Worm (Caenorhabditis elegans) whole organism, young adult: Measurements from ENCODE around the gene ZK686.2.
A peak's percentile ranks its signal among the peaks of the same experiment; 100 is the strongest.
"Not testable (repeated sequence)": the region's sequence is repeated elsewhere in the genome, so short reads cannot be mapped to it uniquely, and the experiment has no call there.

Source experiments
- B0261.1 ChIP-seq: sonication (generic microtip); optimal IDR thresholded peaks from 2 replicates; lab custom pipeline; 2016; ENCODE audit warnings: mild to moderate bottlenecking, missing genetic modification characterization, moderate library complexity, missing compliant biosample characterization
- B0336.3 ChIP-seq: fragments of 200-800 bp; sonication (Bioruptor generic); IDR thresholded peaks from 2 replicates; pipeline ENCODE4 v1.3.6; 2022; ENCODE audit warnings: missing genetic modification characterization, missing compliant biosample characterization
- C17E4.6 ChIP-seq: fragments of 200-800 bp; sonication (Bioruptor generic); IDR thresholded peaks from 2 replicates; pipeline ENCODE4 v1.3.6; 2022; ENCODE audit warnings: missing genetic modification reagents, missing genetic modification characterization, missing compliant biosample characterization
- D2030.7 ChIP-seq: fragments of 200-800 bp; sonication (Bioruptor generic); IDR thresholded peaks from 2 replicates; pipeline ENCODE4 v1.3.6; 2022; ENCODE audit warnings: missing genetic modification reagents, missing genetic modification characterization, missing compliant biosample characterization
- F23B12.7 ChIP-seq: sonication (generic microtip); optimal IDR thresholded peaks from 2 replicates; lab custom pipeline; 2017; ENCODE audit warnings: missing genetic modification characterization, mild to moderate bottlenecking, missing compliant biosample characterization, antibody characterized with exemption, moderate library complexity; ENCODE audit not compliant: insufficient read depth
- F33H1.4 ChIP-seq: fragments of 200-800 bp; sonication (Bioruptor generic); IDR thresholded peaks from 2 replicates; pipeline ENCODE4 v1.3.6; 2022; ENCODE audit warnings: missing genetic modification reagents, missing genetic modification characterization, missing compliant biosample characterization
- Y53G8AR.9 ChIP-seq: fragments of 200-800 bp; sonication (Bioruptor generic); conservative IDR thresholded peaks from 2 replicates; pipeline ENCODE4 v1.3.6; 2022; ENCODE audit warnings: missing genetic modification reagents, missing genetic modification characterization, missing compliant biosample characterization
- Y56A3A.18 ChIP-seq: fragments of 200-800 bp; sonication (Bioruptor generic); IDR thresholded peaks from 2 replicates; pipeline ENCODE4 v1.3.6; 2022; ENCODE audit warnings: missing genetic modification reagents, missing genetic modification characterization, missing compliant biosample characterization
- Y67H2A.10 ChIP-seq: fragments of 200-800 bp; sonication (Bioruptor generic); conservative IDR thresholded peaks from 2 replicates; pipeline ENCODE4 v1.3.6; 2022; ENCODE audit warnings: missing genetic modification reagents, missing genetic modification characterization, missing compliant biosample characterization
- Y95B8A.8 ChIP-seq: fragments of 200-800 bp; sonication (Bioruptor generic); IDR thresholded peaks from 2 replicates; pipeline ENCODE4 v1.3.6; 2022; ENCODE audit warnings: missing genetic modification reagents, missing genetic modification characterization, missing compliant biosample characterization
- attf-3 ChIP-seq: fragments of 200-800 bp; sonication (Bioruptor generic); conservative IDR thresholded peaks from 2 replicates; pipeline ENCODE4 v1.3.6; 2022; ENCODE audit warnings: missing genetic modification reagents, missing genetic modification characterization, missing compliant biosample characterization
- attf-5 ChIP-seq: fragments of 200-800 bp; sonication (Bioruptor generic); optimal IDR thresholded peaks from 2 replicates; lab custom pipeline; 2018; ENCODE audit warnings: mild to moderate bottlenecking, missing genetic modification characterization, missing compliant biosample characterization
- attf-6 ChIP-seq: fragments of 200-800 bp; sonication (Bioruptor generic); IDR thresholded peaks from 2 replicates; pipeline ENCODE4 v1.3.6; 2022; ENCODE audit warnings: missing genetic modification reagents, missing genetic modification characterization, missing compliant biosample characterization
- cebp-1 ChIP-seq, 2 experiments: fragments of 200-800 bp in 1 of 2; sonication (Bioruptor generic) in 1 of 2; sonication (generic microtip) in 1 of 2; IDR thresholded peaks in 1 of 2; optimal IDR thresholded peaks in 1 of 2; 2 replicates each; pipeline versions ENCODE4 v1.3.6 to Lab custom; 2017 to 2022; ENCODE audit warnings: missing compliant biosample characterization in 2 of 2, missing genetic modification characterization in 2 of 2, mild to moderate bottlenecking in 1 of 2, missing genetic modification reagents in 1 of 2, moderate library complexity in 1 of 2
- ceh-91 ChIP-seq: fragments of 200-800 bp; sonication (Bioruptor generic); IDR thresholded peaks from 2 replicates; pipeline ENCODE4 v1.3.6; 2022; ENCODE audit warnings: missing genetic modification reagents, missing genetic modification characterization, missing compliant biosample characterization
- dox-1 ChIP-seq: fragments of 200-800 bp; sonication (Bioruptor generic); IDR thresholded peaks from 2 replicates; pipeline ENCODE4 v1.3.6; 2022; ENCODE audit warnings: missing genetic modification reagents, missing genetic modification characterization, missing compliant biosample characterization
- egl-44 ChIP-seq: fragments of 200-800 bp; sonication (Bioruptor generic); IDR thresholded peaks from 2 replicates; pipeline ENCODE4 v1.3.6; 2022; ENCODE audit warnings: missing genetic modification reagents, missing genetic modification characterization, missing compliant biosample characterization
- ekl-4 ChIP-seq: fragments of 200-800 bp; sonication (Bioruptor generic); IDR thresholded peaks from 2 replicates; pipeline ENCODE4 v1.3.6; 2022; ENCODE audit warnings: missing genetic modification reagents, missing genetic modification characterization, missing compliant biosample characterization
- hmg-1.2 ChIP-seq: fragments of 200-800 bp; sonication (Bioruptor generic); IDR thresholded peaks from 2 replicates; pipeline ENCODE4 v1.3.6; 2022; ENCODE audit warnings: missing genetic modification reagents, missing genetic modification characterization, missing compliant biosample characterization
- hmg-20 ChIP-seq: fragments of 200-800 bp; sonication (Bioruptor generic); IDR thresholded peaks from 2 replicates; pipeline ENCODE4 v1.3.6; 2022; ENCODE audit warnings: missing genetic modification reagents, missing genetic modification characterization, missing compliant biosample characterization
- hsf-1 ChIP-seq: fragments of 200-800 bp; sonication (Bioruptor generic); IDR thresholded peaks from 2 replicates; pipeline ENCODE4 v1.3.6; 2022; ENCODE audit warnings: missing genetic modification reagents, missing genetic modification characterization, missing compliant biosample characterization
- let-607 ChIP-seq, 2 experiments: fragments of 200-800 bp in 1 of 2; sonication (Bioruptor generic) in 1 of 2; sonication (generic microtip) in 1 of 2; optimal IDR thresholded peaks; 2 replicates each; lab custom pipeline; 2016 to 2018; ENCODE audit warnings: mild to moderate bottlenecking in 2 of 2, missing compliant biosample characterization in 2 of 2, missing genetic modification characterization in 2 of 2, moderate library complexity in 2 of 2, missing genotype in 1 of 2
- lin-40 ChIP-seq: sonication (generic microtip); optimal IDR thresholded peaks from 2 replicates; lab custom pipeline; 2016; ENCODE audit warnings: missing genetic modification characterization, mild to moderate bottlenecking, missing compliant biosample characterization, missing genotype, missing genetic modification reagents
- lin-54 ChIP-seq: fragments of 200-800 bp; sonication (Bioruptor generic); optimal IDR thresholded peaks from 2 replicates; lab custom pipeline; 2018; ENCODE audit warnings: mild to moderate bottlenecking, missing genetic modification characterization, missing compliant biosample characterization
- lsl-1 ChIP-seq: fragments of 200-800 bp; sonication (Bioruptor generic); optimal IDR thresholded peaks from 2 replicates; lab custom pipeline; 2018; ENCODE audit warnings: mild to moderate bottlenecking, missing genetic modification characterization, moderate library complexity, missing compliant biosample characterization
- madf-10 ChIP-seq: sonication (generic microtip); optimal IDR thresholded peaks from 2 replicates; lab custom pipeline; 2016; ENCODE audit warnings: mild to moderate bottlenecking, missing genetic modification characterization, missing compliant biosample characterization
- madf-3 ChIP-seq: fragments of 200-800 bp; sonication (Bioruptor generic); IDR thresholded peaks from 2 replicates; pipeline ENCODE4 v1.3.6; 2022; ENCODE audit warnings: missing genetic modification reagents, missing genetic modification characterization, missing compliant biosample characterization
- madf-6 ChIP-seq: fragments of 200-800 bp; sonication (Bioruptor generic); IDR thresholded peaks from 2 replicates; pipeline ENCODE4 v1.3.6; 2022; ENCODE audit warnings: missing genetic modification reagents, missing genetic modification characterization, missing compliant biosample characterization
- mcd-1 ChIP-seq: fragments of 200-800 bp; sonication (Bioruptor generic); IDR thresholded peaks from 2 replicates; pipeline ENCODE4 v1.3.6; 2022; ENCODE audit warnings: missing genetic modification reagents, missing genetic modification characterization, missing compliant biosample characterization
- nfyb-1 ChIP-seq: fragments of 200-800 bp; sonication (Bioruptor generic); IDR thresholded peaks from 2 replicates; pipeline ENCODE4 v1.3.6; 2022; ENCODE audit warnings: missing genetic modification reagents, missing genetic modification characterization, missing compliant biosample characterization
- nhr-179 ChIP-seq: sonication (generic microtip); optimal IDR thresholded peaks from 2 replicates; lab custom pipeline; 2016; ENCODE audit warnings: mild to moderate bottlenecking, missing genetic modification characterization, missing compliant biosample characterization
- nhr-80 ChIP-seq: sonication (generic microtip); optimal IDR thresholded peaks from 2 replicates; lab custom pipeline; 2016; ENCODE audit warnings: missing genetic modification characterization, missing compliant biosample characterization
- pbrm-1 ChIP-seq: fragments of 200-800 bp; sonication (Bioruptor generic); IDR thresholded peaks from 2 replicates; pipeline ENCODE4 v1.3.6; 2022; ENCODE audit warnings: missing genetic modification reagents, missing genetic modification characterization, missing compliant biosample characterization
- rcor-1 ChIP-seq: fragments of 200-800 bp; sonication (Bioruptor generic); IDR thresholded peaks from 2 replicates; pipeline ENCODE4 v1.3.6; 2022; ENCODE audit warnings: missing genetic modification reagents, missing genetic modification characterization, missing compliant biosample characterization
- rec-8 ChIP-seq, 2 experiments: sonication (generic microtip); optimal IDR thresholded peaks; 2 replicates each; lab custom pipeline; 2016; ENCODE audit warnings: mild to moderate bottlenecking in 2 of 2, missing genetic modification characterization in 2 of 2, missing genetic modification reagents in 2 of 2, missing genotype in 2 of 2, missing biosample characterization in 1 of 2, missing compliant biosample characterization in 1 of 2, moderate library complexity in 1 of 2
- rpc-1 ChIP-seq, 2 experiments: fragments of 150-350 bp in 1 of 2; sonication (generic microtip) in 1 of 2; optimal IDR thresholded peaks; 2 replicates each; lab custom pipeline; 2014 to 2018; ENCODE audit warnings: missing biosample characterization in 1 of 2, missing genetic modification characterization in 1 of 2, missing genetic modification reagents in 1 of 2, missing genotype in 1 of 2
- tbp1 ChIP-seq: fragments of 200-800 bp; sonication (Bioruptor generic); optimal IDR thresholded peaks from 2 replicates; lab custom pipeline; 2018; ENCODE audit warnings: mild to moderate bottlenecking, missing genetic modification characterization, missing compliant biosample characterization
- unc-62 ChIP-seq: fragments of 150-350 bp; optimal IDR thresholded peaks from 2 replicates; lab custom pipeline; 2014; ENCODE audit warnings: missing biosample characterization, missing genetic modification reagents, missing genetic modification characterization
- ztf-18 ChIP-seq: sonication (generic microtip); optimal IDR thresholded peaks from 2 replicates; lab custom pipeline; 2016; ENCODE audit warnings: missing genotype, mild to moderate bottlenecking, missing genetic modification characterization, missing compliant biosample characterization

ZK686.2 gene

DNA sequence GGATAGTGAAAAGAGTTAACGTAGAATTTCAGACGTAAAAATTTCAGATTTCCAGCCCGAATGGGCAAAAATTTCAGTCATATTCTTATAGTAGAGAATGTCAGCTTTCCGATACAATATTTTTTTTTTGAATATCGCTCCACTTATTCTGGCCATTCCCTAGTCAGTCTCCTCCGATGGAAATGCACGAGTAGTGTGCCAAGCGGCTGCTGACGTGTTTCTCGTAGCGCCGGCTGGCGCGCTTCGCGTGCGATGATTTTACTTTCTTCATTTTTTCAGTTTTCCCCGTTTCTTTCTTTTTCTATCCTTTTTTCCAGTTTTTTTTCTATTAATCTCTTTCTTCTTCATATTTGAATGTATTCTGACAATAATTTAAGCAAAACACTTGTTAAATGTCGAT is 5.1 kb upstream of the ZK686.2 start:
- TF ChIP-seq C17E4.6 (GFP tag; lab: Robert Waterston, UW) (peak; percentile 57; the same call in 1 of the 2 replicates), B0336.3 (0 out of 2 replicates have a peak, but pooled peaks have one; percentile 27), hsf-1 (GFP tag; lab: Robert Waterston, UW) (peak; percentile 60; the same call in 1 of the 2 replicates), lsl-1 (GFP tag; lab: Kevin White, UChicago) (peak; percentile 34), dox-1 (GFP tag; lab: Robert Waterston, UW) (peak; percentile 91), lin-40 (tag; lab: Kevin White, UChicago) (peak; percentile 34), cebp-1 (tag; optimal IDR thresholded peaks at IDR 0.05; lab: Kevin White, UChicago) (peak; percentile 59), pbrm-1 (GFP tag; lab: Robert Waterston, UW) (peak; percentile 82), D2030.7 (GFP tag; lab: Robert Waterston, UW) (peak; percentile 70), madf-3 (GFP tag; lab: Robert Waterston, UW) (peak; percentile 67; the same call in 1 of the 2 replicates), ekl-4 (peak; percentile 64), madf-6 (GFP tag; lab: Robert Waterston, UW) (peak; percentile 61), nhr-80 (tag; lab: Kevin White, UChicago) (peak; percentile 3), let-607 (tag; optimal IDR thresholded peaks at IDR 0.05; lab: Kevin White, UChicago) (peak in 1 of 2 experiments; percentile 5), F33H1.4 (GFP tag; lab: Robert Waterston, UW) (peak; percentile 62), Y56A3A.18 (GFP tag; lab: Robert Waterston, UW) (peak; percentile 55; the same call in 1 of the 2 replicates), lin-54 (GFP tag; lab: Kevin White, UChicago) (peak; percentile 53), hmg-1.2 (peak; percentile 47), mcd-1 (GFP tag; lab: Robert Waterston, UW) (peak; percentile 87), nfyb-1 (GFP tag; lab: Robert Waterston, UW) (peak; percentile 77), rcor-1 (GFP tag; lab: Robert Waterston, UW) (peak; percentile 70), ceh-91 (0 out of 2 replicates have a peak, but pooled peaks have one; percentile 17), attf-3 (GFP tag; lab: Robert Waterston, UW) (peak; percentile 77), rpc-1 (optimal IDR thresholded peaks at IDR 0.05; lab: Kevin White, UChicago) (peak; percentile 5), rpc-1 (tag; optimal IDR thresholded peaks at IDR 0.05; lab: Kevin White, UChicago) (peak; percentile 64), B0261.1 (tag; lab: Kevin White, UChicago) (peak; percentile 62), attf-5 (GFP tag; lab: Kevin White, UChicago) (peak; percentile 32), ztf-18 (tag; lab: Kevin White, UChicago) (peak; percentile 94), Y95B8A.8 (peak; percentile 74), Y53G8AR.9 (peak; percentile 90), hmg-20 (GFP tag; lab: Robert Waterston, UW) (0 out of 2 replicates have a peak, but pooled peaks have one; percentile 9), tbp1 (GFP tag; lab: Kevin White, UChicago) (peak; percentile 66)
- not testable (repeated sequence) for TF ChIP-seq cebp-1 (GFP tag; IDR thresholded peaks at IDR 0.05; lab: Robert Waterston, UW)

DNA sequence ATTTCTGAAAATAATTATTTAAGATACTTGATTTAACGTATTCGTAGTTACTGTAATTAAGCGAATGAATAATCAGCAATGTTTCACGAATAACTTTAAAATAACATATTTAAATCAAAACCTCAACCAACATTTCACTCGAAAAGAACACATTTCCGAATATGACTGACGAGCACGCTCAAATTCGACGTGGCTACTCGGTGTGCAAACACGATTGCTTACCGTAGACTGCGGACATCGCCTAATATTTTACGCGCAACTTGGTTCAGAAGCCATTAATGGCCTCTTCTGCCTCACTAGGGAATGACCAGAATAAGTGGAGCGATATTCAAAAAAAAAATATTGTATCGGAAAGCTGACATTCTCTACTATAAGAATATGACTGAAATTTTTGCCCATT is 4.1 kb upstream of the ZK686.2 start, which contains the start of gene snu-23:
snu-23 (minus strand) TSS at position 156 of the 400 bp plus-strand sequence.
- TF ChIP-seq dox-1 (GFP tag; lab: Robert Waterston, UW) (peak; percentile 47; the same call in 1 of the 2 replicates), egl-44 (GFP tag; lab: Robert Waterston, UW) (no peak), unc-62 (GFP tag; lab: Kevin White, UChicago) (no peak), let-607 (tag; optimal IDR thresholded peaks at IDR 0.05; lab: Kevin White, UChicago) (peak; percentile 44 to 78), B0261.1 (tag; lab: Kevin White, UChicago) (peak; percentile 42), attf-6 (GFP tag; lab: Robert Waterston, UW) (no peak), Y67H2A.10 (no peak), madf-3 (GFP tag; lab: Robert Waterston, UW) (0 out of 2 replicates have a peak, but pooled peaks have one; percentile 48), F23B12.7 (tag; lab: Kevin White, UChicago) (no peak), ztf-18 (tag; lab: Kevin White, UChicago) (peak; percentile 5), rpc-1 (optimal IDR thresholded peaks at IDR 0.05; lab: Kevin White, UChicago) (no peak), rpc-1 (tag; optimal IDR thresholded peaks at IDR 0.05; lab: Kevin White, UChicago) (peak; percentile 32), rec-8 (tag; optimal IDR thresholded peaks at IDR 0.05; lab: Kevin White, UChicago) (no peak), madf-10 (tag; lab: Kevin White, UChicago) (no peak), hmg-1.2 (peak; percentile 44; the same call in 1 of the 2 replicates), nhr-179 (tag; lab: Kevin White, UChicago) (no peak), tbp1 (GFP tag; lab: Kevin White, UChicago) (peak; percentile 47), attf-3 (GFP tag; lab: Robert Waterston, UW) (0 out of 2 replicates have a peak, but pooled peaks have one; percentile 18), lsl-1 (GFP tag; lab: Kevin White, UChicago) (peak; percentile 38)
